Worm (Caenorhabditis elegans): ENCODE measurements around the gene F48E3.2.
A peak's percentile ranks its signal among the peaks of the same experiment; 100 is the strongest.

Gene F48E3.2

ce11 chrX:7455960-7456359, 37.0 kb downstream of the F48E3.2 start:
- TF ChIP-seq F13C5.2 (tag; optimal IDR thresholded peaks at IDR 0.05) (no peak), pes-1 (GFP tag; IDR thresholded peaks at IDR 0.05) (no peak), B0310.2 (tag; optimal IDR thresholded peaks at IDR 0.05) (no peak), hmg-4 (GFP tag; optimal IDR thresholded peaks at IDR 0.05) (peak; percentile 16), ceh-13 (GFP tag; optimal IDR thresholded peaks at IDR 0.05) (no peak), flt-1 (GFP tag; IDR thresholded peaks at IDR 0.05) (no peak), sea-1 (GFP tag; conservative IDR thresholded peaks at IDR 0.05) (no peak), tbx-37 (GFP tag; conservative IDR thresholded peaks at IDR 0.05) (no peak), tra-4 (tag; optimal IDR thresholded peaks at IDR 0.05) (no peak)

ce11 chrX:7452606-7453005, 40.3 kb downstream of the F48E3.2 start:
- no peak for TF ChIP-seq aly-1 (tag; optimal IDR thresholded peaks at IDR 0.05)
- no peak for TF ChIP-seq B0310.2 (tag; optimal IDR thresholded peaks at IDR 0.05)
- TF ChIP-seq hmg-4 (GFP tag; optimal IDR thresholded peaks at IDR 0.05): no peak
- no peak for TF ChIP-seq hmbx-1 (tag; optimal IDR thresholded peaks at IDR 0.05)
- TF ChIP-seq tra-4 (tag; optimal IDR thresholded peaks at IDR 0.05): no peak
- TF ChIP-seq ama-1 (optimal IDR thresholded peaks at IDR 0.05): no peak
- TF ChIP-seq sea-1 (GFP tag; conservative IDR thresholded peaks at IDR 0.05): no peak
- no peak for TF ChIP-seq ets-7 (tag; optimal IDR thresholded peaks at IDR 0.05)
- TF ChIP-seq hnd-1 (tag; optimal IDR thresholded peaks at IDR 0.05): no peak
- TF ChIP-seq pes-1 (GFP tag; IDR thresholded peaks at IDR 0.05): no peak
- no peak for TF ChIP-seq scrt-1 (GFP tag; IDR thresholded peaks at IDR 0.05)
- no peak for TF ChIP-seq F13C5.2 (tag; optimal IDR thresholded peaks at IDR 0.05)
- TF ChIP-seq tbx-37 (GFP tag; conservative IDR thresholded peaks at IDR 0.05): no peak
- no peak for TF ChIP-seq flt-1 (GFP tag; IDR thresholded peaks at IDR 0.05)
- no peak for TF ChIP-seq tbx-11 (GFP tag; IDR thresholded peaks at IDR 0.05)
- TF ChIP-seq ceh-36 (tag; optimal IDR thresholded peaks at IDR 0.05): no peak
- no peak for TF ChIP-seq ceh-13 (GFP tag; optimal IDR thresholded peaks at IDR 0.05)

ce11 chrX:7447340-7447739, 45.6 kb downstream of the F48E3.2 start:
- no peak for TF ChIP-seq ceh-13 (GFP tag; optimal IDR thresholded peaks at IDR 0.05)
- no peak for TF ChIP-seq sea-1 (GFP tag; conservative IDR thresholded peaks at IDR 0.05)
- TF ChIP-seq pes-1 (GFP tag; IDR thresholded peaks at IDR 0.05): no peak
- TF ChIP-seq tbx-11 (GFP tag; IDR thresholded peaks at IDR 0.05): no peak
- no peak for TF ChIP-seq F13C5.2 (tag; optimal IDR thresholded peaks at IDR 0.05)
- no peak for TF ChIP-seq ets-7 (tag; optimal IDR thresholded peaks at IDR 0.05)
- no peak for TF ChIP-seq hnd-1 (tag; optimal IDR thresholded peaks at IDR 0.05)

- no peak for TF ChIP-seq sea-1 (GFP tag; conservative IDR thresholded peaks at IDR 0.05)
- TF ChIP-seq F13C5.2 (tag; optimal IDR thresholded peaks at IDR 0.05): no peak
- no peak for TF ChIP-seq B0310.2 (tag; optimal IDR thresholded peaks at IDR 0.05)
- no peak for TF ChIP-seq scrt-1 (GFP tag; IDR thresholded peaks at IDR 0.05)
- no peak for TF ChIP-seq tra-4 (tag; optimal IDR thresholded peaks at IDR 0.05)
These were observed 46.4 kb downstream of the F48E3.2 start for ce11 chrX:7446485-7446884.

- TF ChIP-seq sea-1 (GFP tag; conservative IDR thresholded peaks at IDR 0.05) (no peak), hmbx-1 (tag; optimal IDR thresholded peaks at IDR 0.05) (no peak), ceh-13 (GFP tag; optimal IDR thresholded peaks at IDR 0.05) (no peak)
These were observed 47.2 kb downstream of the F48E3.2 start for ce11 chrX:7445734-7446133.

ce11 chrX:7442477-7442876, 50.4 kb downstream of the F48E3.2 start, which contains the start of gene acl-12:
Gene acl-12, minus strand, starts transcription at chrX:7442577.
- TF ChIP-seq aly-1 (tag; optimal IDR thresholded peaks at IDR 0.05) (no peak), F13C5.2 (tag; optimal IDR thresholded peaks at IDR 0.05) (no peak), ceh-13 (GFP tag; optimal IDR thresholded peaks at IDR 0.05) (no peak)
